Fruit fly (Drosophila melanogaster) whole organism, wandering third instar larva: Measurements from ENCODE around the gene Nup93-1.

Experiments
- Hr78 ChIP-seq: fragments of >200 bp; optimal IDR thresholded peaks from 2 replicates; lab custom pipeline; 2017; ENCODE audit warnings: missing biosample characterization, missing genetic modification characterization
- Sp1 ChIP-seq: fragments of 200-800 bp; sonication (Bioruptor generic); optimal IDR thresholded peaks from 3 replicates; lab custom pipeline; 2019; ENCODE audit warnings: missing biosample characterization, mild to moderate bottlenecking, missing genetic modification characterization, moderate library complexity
- br ChIP-seq: fragments of 200-800 bp; sonication (Bioruptor generic); optimal IDR thresholded peaks from 2 replicates; lab custom pipeline; 2016; ENCODE audit warnings: missing biosample characterization, missing genetic modification characterization
- lola ChIP-seq: fragments of >200 bp; optimal IDR thresholded peaks from 2 replicates; lab custom pipeline; 2017; ENCODE audit warnings: missing biosample characterization, missing genetic modification characterization
- sage ChIP-seq: fragments of 200-800 bp; sonication (Bioruptor generic); optimal IDR thresholded peaks from 2 replicates; lab custom pipeline; 2016; ENCODE audit warnings: missing biosample characterization, mild to moderate bottlenecking, missing genetic modification characterization
- tai ChIP-seq: sonication (Bioruptor generic); optimal IDR thresholded peaks from 2 replicates; lab custom pipeline; 2016; ENCODE audit warnings: missing biosample characterization, missing genetic modification characterization
- usp ChIP-seq: fragments of >200 bp; optimal IDR thresholded peaks from 2 replicates; lab custom pipeline; 2017; ENCODE audit warnings: missing biosample characterization, missing genetic modification characterization

DNA sequence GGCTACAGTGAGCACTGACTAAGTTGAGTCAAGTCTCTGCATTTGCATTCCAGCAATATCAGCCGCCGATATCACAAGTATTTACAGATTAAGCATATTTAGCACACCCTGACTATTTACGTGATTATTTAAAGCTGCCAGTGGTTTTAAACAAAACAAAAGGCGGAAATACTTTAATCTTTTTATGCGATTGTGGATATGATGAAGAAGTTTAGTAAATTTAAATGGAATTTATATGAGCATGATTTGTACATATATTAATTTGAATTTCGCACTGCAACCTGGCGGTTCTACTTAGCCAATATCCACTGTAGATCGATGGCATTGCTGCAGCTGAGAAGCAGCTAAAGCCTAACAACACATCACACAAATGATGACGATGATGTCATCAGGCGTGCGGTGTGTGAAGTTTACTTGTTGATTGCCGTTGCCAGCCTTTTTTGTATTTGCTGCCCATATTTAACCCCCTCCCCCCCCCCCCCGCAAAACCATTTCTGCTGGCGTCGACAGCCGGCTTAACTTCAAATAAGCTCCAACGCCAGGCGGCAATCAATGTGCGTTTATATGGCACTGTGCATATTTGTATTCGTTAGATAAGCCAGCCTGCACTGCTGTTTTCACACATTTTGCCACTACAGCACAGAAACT is 7.0 kb upstream of the Nup93-1 start:
- TF ChIP-seq Sp1 (GFP tag; lab: Kevin White, UChicago) (peak; percentile 56), br (GFP tag; lab: Kevin White, UChicago) (peak; percentile 50), sage (GFP tag; lab: Kevin White, UChicago) (no peak), lola (GFP tag; lab: Kevin White, UChicago) (no peak), Hr78 (GFP tag; lab: Kevin White, UChicago) (no peak), usp (GFP tag; lab: Kevin White, UChicago) (no peak), tai (GFP tag; lab: Kevin White, UChicago) (no peak)
